Worm (Caenorhabditis elegans): ENCODE measurements around the gene sre-36.

DNA sequence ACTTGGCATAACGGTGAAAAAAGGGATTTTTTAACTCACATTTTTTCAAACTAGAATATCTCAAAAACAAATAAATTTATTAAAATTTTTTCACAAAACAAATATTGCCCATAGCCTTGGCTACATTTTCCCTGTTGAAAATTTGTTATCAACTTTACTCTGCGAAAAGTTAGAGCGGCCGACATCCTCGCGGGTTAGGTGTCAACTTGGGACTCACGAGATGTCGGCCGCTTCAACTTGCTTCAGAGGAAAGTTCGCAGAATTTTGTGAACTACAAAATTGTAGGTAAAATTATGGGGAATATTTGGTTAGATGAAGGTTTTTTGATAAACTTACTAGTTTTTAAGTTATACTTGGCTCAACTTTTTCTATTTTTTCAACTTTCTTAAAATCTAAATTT, 47.7 kb upstream of the sre-36 start:
- TF ChIP-seq F33H1.4 (GFP tag; IDR thresholded peaks at IDR 0.05) (no peak), ceh-40 (GFP tag; IDR thresholded peaks at IDR 0.05) (no peak), F57C9.4 (tag; optimal IDR thresholded peaks at IDR 0.05) (no peak), hlh-12 (tag; optimal IDR thresholded peaks at IDR 0.05) (no peak), tlf-1 (GFP tag; optimal IDR thresholded peaks at IDR 0.05) (no peak)

All from whole organism, young adult.